Fruit fly (Drosophila melanogaster): ENCODE data around the gene del.
A peak's percentile ranks its signal among the peaks of the same experiment; 100 is the strongest.

del gene

DNA sequence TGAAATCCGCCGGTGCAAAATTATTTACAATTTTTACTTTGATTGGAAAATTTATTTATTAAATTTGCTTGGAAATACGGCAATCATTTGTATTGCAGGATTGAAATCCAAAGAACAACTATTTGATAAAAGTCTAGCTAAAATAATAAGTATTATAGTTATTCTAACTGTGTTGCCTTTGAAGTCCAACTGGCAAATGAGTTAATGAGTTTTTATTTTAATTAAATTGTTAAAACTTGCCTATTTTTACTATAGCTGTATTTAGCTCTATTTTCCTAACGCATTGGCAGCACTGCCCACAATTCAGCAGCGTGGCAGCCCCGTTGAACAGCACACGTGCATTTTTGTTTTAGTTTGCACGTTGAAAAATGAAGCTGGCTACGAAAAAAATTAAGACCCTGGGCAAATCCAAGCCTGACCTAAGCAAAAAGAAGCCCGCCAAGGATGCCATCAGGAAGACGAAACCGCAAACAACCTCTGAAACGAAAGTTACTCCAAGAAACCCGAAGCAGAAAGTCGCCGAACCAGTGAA is 15.0 kb upstream of the del start, which contains the start of gene Noc2 (continued):
- TF ChIP-seq Hmx (GFP tag; optimal IDR thresholded peaks at IDR 0.05) (no peak), CG12071 (GFP tag; optimal IDR thresholded peaks at IDR 0.05) (no peak), Scr (GFP tag; IDR thresholded peaks at IDR 0.05; ENCODE audit: partially characterized antibody) (no peak), NfI (GFP tag; optimal IDR thresholded peaks at IDR 0.05) (peak; percentile 47), NC2α (GFP tag; optimal IDR thresholded peaks at IDR 0.05) (no peak), E2f1 (GFP tag; IDR thresholded peaks at IDR 0.05) (peak; percentile 51), Opbp (GFP tag; IDR thresholded peaks at IDR 0.05; ENCODE audit: partially characterized antibody) (no peak), Gug (GFP tag; IDR thresholded peaks at IDR 0.05) (peak; percentile 77; the same call in 3 of the 4 replicates), GATAe (GFP tag; conservative IDR thresholded peaks at IDR 0.05) (no peak), HLHmδ (GFP tag; optimal IDR thresholded peaks at IDR 0.05) (no peak), Ravus (GFP tag; IDR thresholded peaks at IDR 0.05) (no peak), B-H2 (GFP tag; optimal IDR thresholded peaks at IDR 0.05) (peak; percentile 7), CG7987 (GFP tag; optimal IDR thresholded peaks at IDR 0.05) (no peak), CG32772 (GFP tag; IDR thresholded peaks at IDR 0.05) (peak; percentile 35; the same call in 1 of the 2 replicates), crp (GFP tag; optimal IDR thresholded peaks at IDR 0.05) (no peak), tll (GFP tag; optimal IDR thresholded peaks at IDR 0.05) (no peak), crc (GFP tag; optimal IDR thresholded peaks at IDR 0.05) (no peak), CG2116 (GFP tag; optimal IDR thresholded peaks at IDR 0.05) (peak; percentile 41), Six4 (GFP tag; optimal IDR thresholded peaks at IDR 0.05) (no peak), gt (GFP tag; IDR thresholded peaks at IDR 0.05) (0 out of 2 replicates have a peak, but pooled peaks have one; percentile 22), CG10654 (GFP tag; optimal IDR thresholded peaks at IDR 0.05) (no peak), hb (GFP tag; IDR thresholded peaks at IDR 0.05; ENCODE audit: partially characterized antibody) (no peak), fru (optimal IDR thresholded peaks at IDR 0.05) (no peak), Aef1 (GFP tag; IDR thresholded peaks at IDR 0.05) (peak; percentile 50), Jarid2 (GFP tag; optimal IDR thresholded peaks at IDR 0.05) (no peak), Trl (optimal IDR thresholded peaks at IDR 0.05) (no peak), Trl (GFP tag; optimal IDR thresholded peaks at IDR 0.05) (peak; percentile 2), CG6272 (GFP tag; IDR thresholded peaks at IDR 0.05) (peak; percentile 48), CG2202 (tag; optimal IDR thresholded peaks at IDR 0.05) (no peak), CG17385 (GFP tag; optimal IDR thresholded peaks at IDR 0.05) (peak; percentile 25), CG6791 (GFP tag; IDR thresholded peaks at IDR 0.05; ENCODE audit: partially characterized antibody) (no peak), cas (GFP tag; IDR thresholded peaks at IDR 0.05) (no peak), CG2120 (GFP tag; optimal IDR thresholded peaks at IDR 0.05) (peak; percentile 58), CG10209 (GFP tag; optimal IDR thresholded peaks at IDR 0.05) (peak; percentile 27), Usf (GFP tag; optimal IDR thresholded peaks at IDR 0.05) (peak; percentile 24), nom (GFP tag; optimal IDR thresholded peaks at IDR 0.05) (no peak), CG10267 (tag; optimal IDR thresholded peaks at IDR 0.05) (peak; percentile 37), CG10462 (GFP tag; optimal IDR thresholded peaks at IDR 0.05) (peak; percentile 6), zfh1 (GFP tag; IDR thresholded peaks at IDR 0.05) (peak; percentile 65; the same call in 2 of the 3 replicates), slbo (GFP tag; IDR thresholded peaks at IDR 0.05) (peak; percentile 79), CG15073 (GFP tag; optimal IDR thresholded peaks at IDR 0.05) (no peak), pnt (GFP tag; optimal IDR thresholded peaks at IDR 0.05) (peak; percentile 21), mld (GFP tag; IDR thresholded peaks at IDR 0.05; ENCODE audit: partially characterized antibody) (no peak), H2.0 (GFP tag; IDR thresholded peaks at IDR 0.05) (peak; percentile 52; the same call in 1 of the 2 replicates), CG18599 (GFP tag; optimal IDR thresholded peaks at IDR 0.05) (peak; percentile 54), sim (GFP tag; IDR thresholded peaks at IDR 0.05) (no peak), Rx (GFP tag; IDR thresholded peaks at IDR 0.05) (peak; percentile 72), CG2678 (tag; optimal IDR thresholded peaks at IDR 0.05) (peak; percentile 67), toy (GFP tag; IDR thresholded peaks at IDR 0.05) (no peak), gcm (GFP tag; optimal IDR thresholded peaks at IDR 0.05) (no peak), CTCF (GFP tag; optimal IDR thresholded peaks at IDR 0.05) (no peak)
